ENCODE assay signal across 5 fruit fly cellular contexts in the genomic region with DNA sequence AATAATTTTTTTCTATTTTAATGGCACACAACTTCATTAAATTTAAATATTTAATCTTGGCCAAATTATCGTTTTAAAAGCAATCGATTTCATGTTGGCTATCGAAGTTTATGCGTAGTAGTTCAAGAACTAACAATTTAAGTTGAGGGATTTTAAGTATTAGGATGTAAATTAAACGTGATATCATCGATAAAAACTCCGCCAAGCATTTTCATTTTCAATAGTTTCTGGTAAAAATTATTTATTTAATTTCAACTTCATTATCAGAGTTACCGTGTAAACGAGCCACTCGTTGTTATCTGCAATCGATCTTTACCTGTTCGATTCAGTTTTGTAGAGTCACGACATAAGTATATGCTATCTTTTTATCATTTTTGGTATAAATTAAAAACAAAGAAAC.
TF ChIP-seq lines count a peak whose summit lies in the region.

No protein-coding gene starts in this region.

- peak; percentile 70 for TF ChIP-seq CTCF in whole organism, embryonic (GFP tag; optimal IDR thresholded peaks at IDR 0.05; lab: Kevin White, UChicago)

TF ChIP-seq in whole organism, adult, 20 proteins besides CTCF, POLR2A, EP300 and RAD21 (continues in another document):
- peak; percentile 96 for TF ChIP-seq toe (GFP tag; optimal IDR thresholded peaks at IDR 0.05; lab: Kevin White, UChicago)
- peak; percentile 99 for TF ChIP-seq CG7101 (tag; optimal IDR thresholded peaks at IDR 0.05; lab: Kevin White, UChicago)
- TF ChIP-seq CG7045 (GFP tag; optimal IDR thresholded peaks at IDR 0.05; lab: Kevin White, UChicago): peak; percentile 100
- TF ChIP-seq CG14711 (tag; optimal IDR thresholded peaks at IDR 0.05; lab: Kevin White, UChicago): peak; percentile 96
- TF ChIP-seq Hr96 (GFP tag; optimal IDR thresholded peaks at IDR 0.05; lab: Kevin White, UChicago): peak; percentile 96
- TF ChIP-seq CG33017 (tag; optimal IDR thresholded peaks at IDR 0.05; lab: Kevin White, UChicago): peak; percentile 99
- TF ChIP-seq tj (GFP tag; optimal IDR thresholded peaks at IDR 0.05; lab: Kevin White, UChicago): peak; percentile 79
- peak; percentile 86 for TF ChIP-seq CG1620 (GFP tag; optimal IDR thresholded peaks at IDR 0.05; lab: Kevin White, UChicago)
- TF ChIP-seq Mnt (GFP tag; optimal IDR thresholded peaks at IDR 0.05; lab: Kevin White, UChicago): peak; percentile 91
- TF ChIP-seq bab1 (GFP tag; optimal IDR thresholded peaks at IDR 0.05; lab: Kevin White, UChicago): peak; percentile 98
- TF ChIP-seq pad (GFP tag; optimal IDR thresholded peaks at IDR 0.05; lab: Kevin White, UChicago): peak; percentile 87
- peak; percentile 99 for TF ChIP-seq kay (GFP tag; lab: Kevin White, UChicago; ENCODE audit: borderline replicate concordance)
- peak; percentile 86 for TF ChIP-seq ovo (GFP tag; optimal IDR thresholded peaks at IDR 0.05; lab: Kevin White, UChicago)
- TF ChIP-seq cic (GFP tag; optimal IDR thresholded peaks at IDR 0.05; lab: Kevin White, UChicago): peak; percentile 88
- TF ChIP-seq cnc (optimal IDR thresholded peaks at IDR 0.05; lab: Kevin White, UChicago): no peak
- TF ChIP-seq Clk (GFP tag; optimal IDR thresholded peaks at IDR 0.05; lab: Kevin White, UChicago): peak; percentile 95
- TF ChIP-seq CG5204 (GFP tag; optimal IDR thresholded peaks at IDR 0.05; lab: Kevin White, UChicago): peak; percentile 96

TF ChIP-seq in whole organism, embryonic, 481 proteins besides CTCF, POLR2A, EP300 and RAD21 (continues in another document):
- TF ChIP-seq pfk (GFP tag; optimal IDR thresholded peaks at IDR 0.05; lab: Kevin White, UChicago) (peak; percentile 76), CG11247 (GFP tag; IDR thresholded peaks at IDR 0.05; lab: Robert Waterston, UW) (peak; percentile 90), CG8478 (optimal IDR thresholded peaks at IDR 0.05; lab: Kevin White, UChicago) (no peak), CG31388 (GFP tag; optimal IDR thresholded peaks at IDR 0.05; lab: Kevin White, UChicago) (peak; percentile 97), chif (GFP tag; optimal IDR thresholded peaks at IDR 0.05; lab: Kevin White, UChicago) (peak; percentile 95 to 99), Eip74EF (GFP tag; optimal IDR thresholded peaks at IDR 0.05; lab: Kevin White, UChicago) (peak in 1 of 2 experiments; percentile 98), Antp (GFP tag; optimal IDR thresholded peaks at IDR 0.05; lab: Kevin White, UChicago) (peak; percentile 86), CG7556 (GFP tag; optimal IDR thresholded peaks at IDR 0.05; lab: Kevin White, UChicago) (peak; percentile 95), CG10565 (GFP tag; optimal IDR thresholded peaks at IDR 0.05; lab: Kevin White, UChicago) (peak; percentile 98), CG10654 (GFP tag; optimal IDR thresholded peaks at IDR 0.05; lab: Kevin White, UChicago) (peak; percentile 97), CkIIα-i1 (GFP tag; IDR thresholded peaks at IDR 0.05; lab: Robert Waterston, UW) (peak; percentile 71; the same call in 1 of the 2 replicates), CG3065 (GFP tag; optimal IDR thresholded peaks at IDR 0.05; lab: Kevin White, UChicago) (peak; percentile 89), CG9932 (GFP tag; IDR thresholded peaks at IDR 0.05; lab: Robert Waterston, UW) (no peak; the same call in 1 of the 2 replicates), Ets65A (GFP tag; lab: Kevin White, UChicago) (peak; percentile 98), CG17385 (GFP tag; optimal IDR thresholded peaks at IDR 0.05; lab: Kevin White, UChicago) (peak; percentile 96), CG17186 (GFP tag; optimal IDR thresholded peaks at IDR 0.05; lab: Kevin White, UChicago) (peak; percentile 97), otp (GFP tag; IDR thresholded peaks at IDR 0.05; lab: Robert Waterston, UW) (peak; percentile 95)

TF ChIP-seq in whole organism, prepupa, 60 proteins besides CTCF, POLR2A, EP300 and RAD21 (continues in another document):
- TF ChIP-seq Smox (GFP tag; optimal IDR thresholded peaks at IDR 0.05; lab: Kevin White, UChicago) (peak; percentile 96), eg (GFP tag; IDR thresholded peaks at IDR 0.05; lab: Robert Waterston, UW) (peak; percentile 98), spab (GFP tag; optimal IDR thresholded peaks at IDR 0.05; lab: Kevin White, UChicago) (peak; percentile 98), CG6808 (GFP tag; optimal IDR thresholded peaks at IDR 0.05; lab: Kevin White, UChicago) (peak; percentile 95), Hr4 (GFP tag; optimal IDR thresholded peaks at IDR 0.05; lab: Kevin White, UChicago) (peak; percentile 93), Lpt (GFP tag; optimal IDR thresholded peaks at IDR 0.05; lab: Kevin White, UChicago) (peak; percentile 81), Hr38 (GFP tag; optimal IDR thresholded peaks at IDR 0.05; lab: Kevin White, UChicago) (no peak), esn (GFP tag; optimal IDR thresholded peaks at IDR 0.05; lab: Kevin White, UChicago) (peak; percentile 98), Eip93F (GFP tag; optimal IDR thresholded peaks at IDR 0.05; lab: Kevin White, UChicago) (peak; percentile 96), CG31627 (GFP tag; optimal IDR thresholded peaks at IDR 0.05; lab: Kevin White, UChicago) (peak; percentile 96), dac (GFP tag; optimal IDR thresholded peaks at IDR 0.05; lab: Kevin White, UChicago) (peak; percentile 86), Sox102F (GFP tag; optimal IDR thresholded peaks at IDR 0.05; lab: Kevin White, UChicago) (peak; percentile 98), dsx (GFP tag; optimal IDR thresholded peaks at IDR 0.05; lab: Kevin White, UChicago; ENCODE audit: poor library complexity, severe bottlenecking) (peak; percentile 98), ss (GFP tag; optimal IDR thresholded peaks at IDR 0.05; lab: Kevin White, UChicago) (peak; percentile 97 to 98), topi (GFP tag; optimal IDR thresholded peaks at IDR 0.05; lab: Kevin White, UChicago) (peak; percentile 100), CG6792 (GFP tag; optimal IDR thresholded peaks at IDR 0.05; lab: Kevin White, UChicago) (peak; percentile 96), Eip78C (GFP tag; lab: Kevin White, UChicago) (peak; percentile 99), pdm3 (GFP tag; optimal IDR thresholded peaks at IDR 0.05; lab: Kevin White, UChicago) (peak; percentile 93)

TF ChIP-seq in whole organism, pupa, 21 proteins besides CTCF, POLR2A, EP300 and RAD21 (continues in another document):
- TF ChIP-seq Pif1B (GFP tag; optimal IDR thresholded peaks at IDR 0.05; lab: Kevin White, UChicago) (peak; percentile 97), CG34367 (tag; optimal IDR thresholded peaks at IDR 0.05; lab: Kevin White, UChicago) (peak; percentile 98), CG9948 (tag; optimal IDR thresholded peaks at IDR 0.05; lab: Kevin White, UChicago) (peak; percentile 98), gl (tag; optimal IDR thresholded peaks at IDR 0.05; lab: Kevin White, UChicago) (peak; percentile 93), CG15710 (tag; optimal IDR thresholded peaks at IDR 0.05; lab: Kevin White, UChicago) (peak; percentile 97), Ets98B (GFP tag; IDR thresholded peaks at IDR 0.05; lab: Robert Waterston, UW) (peak; percentile 96), CG13204 (GFP tag; optimal IDR thresholded peaks at IDR 0.05; lab: Kevin White, UChicago) (no peak), EcR (GFP tag; optimal IDR thresholded peaks at IDR 0.05; lab: Kevin White, UChicago) (peak; percentile 22), CG32121 (GFP tag; IDR thresholded peaks at IDR 0.05; lab: Robert Waterston, UW) (peak; percentile 93), CG8159 (tag; optimal IDR thresholded peaks at IDR 0.05; lab: Kevin White, UChicago) (peak; percentile 100), fd96Ca (GFP tag; IDR thresholded peaks at IDR 0.05; lab: Robert Waterston, UW) (peak; percentile 84), CG8301 (tag; optimal IDR thresholded peaks at IDR 0.05; lab: Kevin White, UChicago) (peak; percentile 100), CG10348 (GFP tag; IDR thresholded peaks at IDR 0.05; lab: Robert Waterston, UW) (no peak), rn (GFP tag; IDR thresholded peaks at IDR 0.05; lab: Robert Waterston, UW) (peak; percentile 84), CG14655 (GFP tag; optimal IDR thresholded peaks at IDR 0.05; lab: Kevin White, UChicago) (peak; percentile 95), CG17806 (tag; optimal IDR thresholded peaks at IDR 0.05; lab: Kevin White, UChicago) (peak; percentile 97), CG12605 (GFP tag; IDR thresholded peaks at IDR 0.05; lab: Robert Waterston, UW) (peak; percentile 96), Pif1A (GFP tag; optimal IDR thresholded peaks at IDR 0.05; lab: Kevin White, UChicago) (peak; percentile 95), Snoo (tag; optimal IDR thresholded peaks at IDR 0.05; lab: Kevin White, UChicago) (peak; percentile 98), D1 (tag; optimal IDR thresholded peaks at IDR 0.05; lab: Kevin White, UChicago) (peak; percentile 99)

TF ChIP-seq in whole organism, wandering third instar larva, 38 proteins besides CTCF, POLR2A, EP300 and RAD21 (continues in another document):
- TF ChIP-seq dsf (GFP tag; optimal IDR thresholded peaks at IDR 0.05; lab: Kevin White, UChicago; ENCODE audit: borderline replicate concordance): peak; percentile 88
- TF ChIP-seq Hnf4 (GFP tag; optimal IDR thresholded peaks at IDR 0.05; lab: Kevin White, UChicago): peak; percentile 94
- TF ChIP-seq CG9705 (GFP tag; optimal IDR thresholded peaks at IDR 0.05; lab: Kevin White, UChicago): peak; percentile 100
- peak; percentile 94 for TF ChIP-seq sv (GFP tag; optimal IDR thresholded peaks at IDR 0.05; lab: Kevin White, UChicago)
- TF ChIP-seq Jra (GFP tag; optimal IDR thresholded peaks at IDR 0.05; lab: Kevin White, UChicago): peak; percentile 84
- peak; percentile 99 for TF ChIP-seq h (GFP tag; optimal IDR thresholded peaks at IDR 0.05; lab: Kevin White, UChicago)
- TF ChIP-seq fru (GFP tag; optimal IDR thresholded peaks at IDR 0.05; lab: Kevin White, UChicago): peak; percentile 94
- peak; percentile 95 for TF ChIP-seq br (GFP tag; optimal IDR thresholded peaks at IDR 0.05; lab: Kevin White, UChicago)
- peak; percentile 92 for TF ChIP-seq Hr83 (GFP tag; optimal IDR thresholded peaks at IDR 0.05; lab: Kevin White, UChicago; ENCODE audit: poor library complexity, severe bottlenecking)
- TF ChIP-seq psq (GFP tag; optimal IDR thresholded peaks at IDR 0.05; lab: Kevin White, UChicago): peak; percentile 84
- no peak for TF ChIP-seq lola (GFP tag; optimal IDR thresholded peaks at IDR 0.05; lab: Kevin White, UChicago)
- no peak for TF ChIP-seq Abd-B (GFP tag; optimal IDR thresholded peaks at IDR 0.05; lab: Kevin White, UChicago)
- peak; percentile 99 for TF ChIP-seq sage (GFP tag; optimal IDR thresholded peaks at IDR 0.05; lab: Kevin White, UChicago)
- TF ChIP-seq Vsx2 (GFP tag; optimal IDR thresholded peaks at IDR 0.05; lab: Kevin White, UChicago; ENCODE audit: partially characterized antibody): no peak
- no peak for TF ChIP-seq Hr78 (GFP tag; optimal IDR thresholded peaks at IDR 0.05; lab: Kevin White, UChicago)
- peak; percentile 95 for TF ChIP-seq OdsH (GFP tag; optimal IDR thresholded peaks at IDR 0.05; lab: Kevin White, UChicago)
- TF ChIP-seq pan (optimal IDR thresholded peaks at IDR 0.05; lab: Kevin White, UChicago): no peak
- peak; percentile 98 for TF ChIP-seq HLH106 (tag; optimal IDR thresholded peaks at IDR 0.05; lab: Kevin White, UChicago)
- TF ChIP-seq GATAd (GFP tag; optimal IDR thresholded peaks at IDR 0.05; lab: Kevin White, UChicago): peak; percentile 36
- TF ChIP-seq CrebA (GFP tag; optimal IDR thresholded peaks at IDR 0.05; lab: Kevin White, UChicago; ENCODE audit: borderline replicate concordance): no peak
- no peak for TF ChIP-seq jim (GFP tag; optimal IDR thresholded peaks at IDR 0.05; lab: Kevin White, UChicago)
